Worm (Caenorhabditis elegans): ENCODE results near the gene F19B10.6.

- no peak for TF ChIP-seq snpc-1.1 (tag; optimal IDR thresholded peaks at IDR 0.05; ENCODE audit: insufficient read depth)
- no peak for TF ChIP-seq mel-28 (tag; optimal IDR thresholded peaks at IDR 0.05; ENCODE audit: borderline replicate concordance)
- no peak for TF ChIP-seq dpff-1 (tag; optimal IDR thresholded peaks at IDR 0.05)
- no peak for TF ChIP-seq nhr-120 (GFP tag; IDR thresholded peaks at IDR 0.05)
- TF ChIP-seq ama-1 (optimal IDR thresholded peaks at IDR 0.05): no peak
- no peak for TF ChIP-seq ama-1 (GFP tag; optimal IDR thresholded peaks at IDR 0.05)
- TF ChIP-seq lin-35 (GFP tag; optimal IDR thresholded peaks at IDR 0.05): no peak
- TF ChIP-seq pha-4 (tag; optimal IDR thresholded peaks at IDR 0.05): no peak
- no peak for TF ChIP-seq egl-44 (GFP tag; IDR thresholded peaks at IDR 0.05)
- no peak for TF ChIP-seq sdz-38 (tag; optimal IDR thresholded peaks at IDR 0.05)
- TF ChIP-seq unc-130 (GFP tag; optimal IDR thresholded peaks at IDR 0.05): no peak
- no peak for TF ChIP-seq unc-62 (GFP tag; optimal IDR thresholded peaks at IDR 0.05)
- no peak for TF ChIP-seq F23B12.7 (tag; optimal IDR thresholded peaks at IDR 0.05; ENCODE audit: insufficient read depth)
- TF ChIP-seq dpl-1 (GFP tag; optimal IDR thresholded peaks at IDR 0.05): no peak
- TF ChIP-seq hsf-1 (GFP tag; IDR thresholded peaks at IDR 0.05): no peak
These were observed 45.6 kb upstream of the F19B10.6 start, which contains the start of gene srx-110 for ce11 chrII:3709255-3709654.

Data from whole organism, young adult.